Worm (Caenorhabditis elegans) whole organism, L4 larva: ENCODE results near the gene F32D8.7.
"Not testable (repeated sequence)": the region's sequence is repeated elsewhere in the genome, so short reads cannot be mapped to it uniquely, and the experiment has no call there.

Experiments used
- D1046.2 ChIP-seq: fragments of 200-800 bp; sonication (Bioruptor generic); IDR thresholded peaks from 2 replicates; pipeline ENCODE4 v1.3.6; 2022; ENCODE audit warnings: missing genetic modification characterization, missing compliant biosample characterization
- F10B5.3 ChIP-seq: sonication (generic microtip); optimal IDR thresholded peaks from 2 replicates; lab custom pipeline; 2016; ENCODE audit warnings: mild to moderate bottlenecking, missing genetic modification characterization, missing compliant biosample characterization
- F26F4.8 ChIP-seq: fragments of 200-800 bp; sonication (Bioruptor generic); conservative IDR thresholded peaks from 2 replicates; pipeline ENCODE4 v1.3.6; 2022; ENCODE audit warnings: missing genetic modification characterization, missing compliant biosample characterization
- F44E2.7 ChIP-seq: fragments of 200-800 bp; sonication (Bioruptor generic); IDR thresholded peaks from 2 replicates; pipeline ENCODE4 v2.1.2; 2022; ENCODE audit warnings: missing genetic modification characterization, missing compliant biosample characterization
- F49E8.2 ChIP-seq: sonication (generic microtip); optimal IDR thresholded peaks from 2 replicates; lab custom pipeline; 2016; ENCODE audit warnings: missing compliant biosample characterization, mild to moderate bottlenecking, missing genetic modification characterization, borderline replicate concordance
- T26A8.4 ChIP-seq: fragments of 200-800 bp; sonication (Bioruptor generic); IDR thresholded peaks from 2 replicates; pipeline ENCODE4 v1.3.6; 2022; ENCODE audit warnings: missing genetic modification characterization, missing compliant biosample characterization
- Y48G9A.11 ChIP-seq: fragments of 200-800 bp; sonication (Bioruptor generic); IDR thresholded peaks from 2 replicates; pipeline ENCODE4 v1.3.6; 2022; ENCODE audit warnings: missing genetic modification reagents, missing genetic modification characterization, missing compliant biosample characterization
- Y5F2A.4 ChIP-seq: fragments of 200-800 bp; sonication (Bioruptor generic); optimal IDR thresholded peaks from 2 replicates; lab custom pipeline; 2018; ENCODE audit warnings: mild to moderate bottlenecking, missing genetic modification characterization, missing compliant biosample characterization
- Y75B8A.6 ChIP-seq: fragments of 200-800 bp; sonication (Bioruptor generic); IDR thresholded peaks from 2 replicates; pipeline ENCODE4 v1.3.6; 2022; ENCODE audit warnings: missing genetic modification reagents, missing genetic modification characterization, missing compliant biosample characterization
- ZK546.5 ChIP-seq, 2 experiments: sonication (generic microtip); optimal IDR thresholded peaks; 2 replicates each; lab custom pipeline; 2017; ENCODE audit warnings: missing biosample characterization in 2 of 2, missing genetic modification characterization in 2 of 2
- aly-2 ChIP-seq: sonication (generic microtip); optimal IDR thresholded peaks from 2 replicates; lab custom pipeline; 2018; ENCODE audit warnings: missing biosample characterization, missing genetic modification characterization
- ceh-20 ChIP-seq: fragments of 200-800 bp; sonication (Bioruptor generic); IDR thresholded peaks from 2 replicates; pipeline ENCODE4 v1.3.6; 2022; ENCODE audit warnings: missing genetic modification reagents, missing genetic modification characterization, missing compliant biosample characterization
- ces-1 ChIP-seq: fragments of 150-350 bp; sonication (generic microtip); optimal IDR thresholded peaks from 4 replicates; lab custom pipeline; 2014; ENCODE audit warnings: missing biosample characterization, missing genetic modification reagents, missing genetic modification characterization
- daf-19 ChIP-seq: fragments of 200-800 bp; sonication (Bioruptor generic); conservative IDR thresholded peaks from 2 replicates; pipeline ENCODE4 v1.3.6; 2022; ENCODE audit warnings: missing genetic modification characterization, missing compliant biosample characterization
- dmd-6 ChIP-seq: fragments of 200-800 bp; sonication (Bioruptor generic); IDR thresholded peaks from 2 replicates; pipeline ENCODE4 v1.3.6; 2022; ENCODE audit warnings: missing genetic modification reagents, missing genetic modification characterization, missing compliant biosample characterization
- dmd-8 ChIP-seq: fragments of 200-800 bp; sonication (Bioruptor generic); IDR thresholded peaks from 2 replicates; pipeline ENCODE4 v1.3.6; 2022; ENCODE audit warnings: missing genetic modification characterization, missing compliant biosample characterization
- dmd-9 ChIP-seq: fragments of 200-800 bp; sonication (Bioruptor generic); IDR thresholded peaks from 2 replicates; pipeline ENCODE4 v1.3.6; 2022; ENCODE audit warnings: missing genetic modification reagents, missing genetic modification characterization, missing compliant biosample characterization
- egl-43 ChIP-seq: fragments of 200-800 bp; sonication (Bioruptor generic); IDR thresholded peaks from 2 replicates; pipeline ENCODE4 v1.3.6; 2022; ENCODE audit warnings: missing genetic modification reagents, missing genetic modification characterization, missing compliant biosample characterization
- fkh-10 ChIP-seq: fragments of 150-350 bp; optimal IDR thresholded peaks from 2 replicates; lab custom pipeline; 2014; ENCODE audit warnings: missing biosample characterization, missing genetic modification reagents, missing genetic modification characterization
- fos-1 ChIP-seq: fragments of 150-350 bp; optimal IDR thresholded peaks from 2 replicates; lab custom pipeline; 2014; ENCODE audit warnings: missing biosample characterization, missing genetic modification characterization
- hmg-1.1 ChIP-seq: fragments of 200-800 bp; sonication (Bioruptor generic); IDR thresholded peaks from 2 replicates; pipeline ENCODE4 v1.3.6; 2022; ENCODE audit warnings: missing genetic modification reagents, missing genetic modification characterization, missing compliant biosample characterization
- lim-7 ChIP-seq: fragments of 200-800 bp; sonication (Bioruptor generic); IDR thresholded peaks from 2 replicates; pipeline ENCODE4 v1.3.6; 2022; ENCODE audit warnings: missing genetic modification characterization, missing compliant biosample characterization
- lin-13 ChIP-seq: fragments of 150-350 bp; optimal IDR thresholded peaks from 2 replicates; lab custom pipeline; 2014; ENCODE audit warnings: missing biosample characterization, missing genetic modification reagents, missing genetic modification characterization
- lin-29 ChIP-seq: fragments of 200-800 bp; sonication (Bioruptor generic); IDR thresholded peaks from 2 replicates; pipeline ENCODE4 v1.3.6; 2022; ENCODE audit warnings: missing genetic modification reagents, missing genetic modification characterization, missing compliant biosample characterization
- lin-38 ChIP-seq: fragments of 200-800 bp; sonication (Bioruptor generic); IDR thresholded peaks from 2 replicates; pipeline ENCODE4 v1.3.6; 2022; ENCODE audit warnings: missing genetic modification reagents, missing genetic modification characterization, missing compliant biosample characterization
- lin-39 ChIP-seq: fragments of 150-350 bp; optimal IDR thresholded peaks from 2 replicates; lab custom pipeline; 2014; ENCODE audit warnings: missing biosample characterization, missing genetic modification reagents, missing genetic modification characterization
- lsy-2 ChIP-seq, 2 experiments: fragments of 150-350 bp in 1 of 2; sonication (generic microtip) in 1 of 2; optimal IDR thresholded peaks; 2 replicates each; lab custom pipeline; 2014 to 2017; ENCODE audit warnings: missing biosample characterization in 2 of 2, missing genetic modification characterization in 2 of 2
- mdt-29 ChIP-seq: fragments of 200-800 bp; sonication (Bioruptor generic); IDR thresholded peaks from 2 replicates; pipeline ENCODE4 v1.3.6; 2022; ENCODE audit warnings: missing genetic modification reagents, missing genetic modification characterization, missing compliant biosample characterization
- mep-1 ChIP-seq: fragments of 150-350 bp; sonication (generic microtip); optimal IDR thresholded peaks from 3 replicates; lab custom pipeline; 2014; ENCODE audit warnings: missing biosample characterization, missing genetic modification characterization
- mxl-2 ChIP-seq: fragments of 200-800 bp; sonication (Bioruptor generic); conservative IDR thresholded peaks from 2 replicates; pipeline ENCODE4 v1.3.6; 2022; ENCODE audit warnings: missing genetic modification reagents, missing genetic modification characterization, missing compliant biosample characterization
- mxl-3 ChIP-seq: fragments of 200-800 bp; sonication (Bioruptor generic); optimal IDR thresholded peaks from 2 replicates; lab custom pipeline; 2018; ENCODE audit warnings: mild to moderate bottlenecking, missing genetic modification characterization, missing compliant biosample characterization
- nhr-41 ChIP-seq: fragments of 200-800 bp; sonication (Bioruptor generic); IDR thresholded peaks from 2 replicates; pipeline ENCODE4 v1.3.6; 2022; ENCODE audit warnings: missing genetic modification reagents, missing genetic modification characterization, missing compliant biosample characterization
- nhr-48 ChIP-seq: sonication (generic microtip); optimal IDR thresholded peaks from 2 replicates; lab custom pipeline; 2016; ENCODE audit warnings: mild to moderate bottlenecking, missing genetic modification characterization, missing compliant biosample characterization
- pha-4 ChIP-seq, 2 experiments: fragments of 150-350 bp in 1 of 2; fragments of 200-800 bp in 1 of 2; sonication (Bioruptor generic) in 1 of 2; IDR thresholded peaks in 1 of 2; optimal IDR thresholded peaks in 1 of 2; 2 replicates each; pipeline versions ENCODE4 v1.3.6 to Lab custom; 2014 to 2022; ENCODE audit warnings: missing genetic modification characterization in 2 of 2, missing genetic modification reagents in 2 of 2, missing biosample characterization in 1 of 2, missing compliant biosample characterization in 1 of 2
- php-3 ChIP-seq: fragments of 200-800 bp; sonication (Bioruptor generic); IDR thresholded peaks from 2 replicates; pipeline ENCODE4 v1.3.6; 2022; ENCODE audit warnings: missing genetic modification reagents, missing genetic modification characterization, missing compliant biosample characterization
- rbr-2 ChIP-seq: sonication (generic microtip); optimal IDR thresholded peaks from 2 replicates; lab custom pipeline; 2016; ENCODE audit warnings: missing genotype, missing genetic modification characterization, missing compliant biosample characterization
- saeg-2 ChIP-seq: fragments of 200-800 bp; sonication (Bioruptor generic); IDR thresholded peaks from 2 replicates; pipeline ENCODE4 v1.3.6; 2022; ENCODE audit warnings: missing genetic modification reagents, missing genetic modification characterization, missing compliant biosample characterization
- set-16 ChIP-seq: fragments of 200-800 bp; sonication (Bioruptor generic); IDR thresholded peaks from 2 replicates; pipeline ENCODE4 v1.3.6; 2022; ENCODE audit warnings: missing genetic modification reagents, missing genetic modification characterization, missing compliant biosample characterization
- skn-1 ChIP-seq: fragments of 150-350 bp; optimal IDR thresholded peaks from 2 replicates; lab custom pipeline; 2014; ENCODE audit warnings: missing biosample characterization, missing genetic modification characterization
- spr-1 ChIP-seq: sonication (generic microtip); optimal IDR thresholded peaks from 2 replicates; lab custom pipeline; 2016; ENCODE audit warnings: mild to moderate bottlenecking, missing genetic modification characterization, missing compliant biosample characterization
- spr-3 ChIP-seq: fragments of 200-800 bp; sonication (Bioruptor generic); optimal IDR thresholded peaks from 2 replicates; lab custom pipeline; 2018; ENCODE audit warnings: mild to moderate bottlenecking, missing genetic modification characterization, missing compliant biosample characterization
- unc-130 ChIP-seq: sonication (generic microtip); optimal IDR thresholded peaks from 2 replicates; lab custom pipeline; 2016; ENCODE audit warnings: missing genetic modification reagents, missing genetic modification characterization, missing compliant biosample characterization
- unc-62 ChIP-seq, 3 experiments: fragments of 150-350 bp in 1 of 3; sonication (generic microtip); optimal IDR thresholded peaks in 2 of 3; peaks in 1 of 3; 1 replicate in 1 of 3; 2 replicates in 2 of 3; lab custom pipeline; 2014 to 2017; ENCODE audit warnings: missing biosample characterization in 3 of 3, missing genetic modification characterization in 3 of 3, missing genetic modification reagents in 3 of 3, missing genotype in 1 of 3
- ztf-7 ChIP-seq: fragments of 150-350 bp; optimal IDR thresholded peaks from 2 replicates; lab custom pipeline; 2014; ENCODE audit warnings: missing biosample characterization, missing genetic modification characterization

Gene F32D8.7

DNA sequence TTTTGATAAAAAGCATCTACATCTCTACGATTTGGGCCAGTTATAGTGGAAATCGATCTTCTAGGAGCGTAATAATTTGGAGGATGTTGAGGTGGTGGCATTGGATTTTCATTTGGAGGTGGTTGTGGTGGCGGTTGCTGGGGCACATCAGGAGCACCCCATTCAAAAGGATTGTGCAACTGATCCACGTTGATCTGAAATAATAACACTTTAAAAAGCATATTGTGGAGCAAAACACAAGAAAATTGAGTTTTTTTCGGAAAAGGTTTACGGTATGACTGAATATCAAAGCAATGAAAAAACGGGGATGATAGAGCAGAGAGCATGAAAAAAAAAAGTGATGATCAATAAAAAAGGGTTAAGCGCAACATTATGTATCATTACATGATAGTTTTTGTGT is 32.6 kb upstream of the F32D8.7 start, which contains the start of gene saeg-1:
Gene saeg-1 (minus strand): TSS at position 101 of the 400 bp plus-strand sequence.
- TF ChIP-seq ZK546.5 (tag; optimal IDR thresholded peaks at IDR 0.05; lab: Kevin White, UChicago) (no peak), mxl-2 (GFP tag; lab: Robert Waterston, UW) (no peak), fos-1 (tag; lab: Kevin White, UChicago) (no peak), spr-3 (GFP tag; lab: Kevin White, UChicago) (no peak), lin-38 (GFP tag; lab: Robert Waterston, UW) (no peak), mep-1 (tag; lab: Kevin White, UChicago) (no peak), rbr-2 (no peak), spr-1 (tag; lab: Kevin White, UChicago) (no peak), nhr-48 (no peak), egl-43 (GFP tag; lab: Robert Waterston, UW) (no peak), ces-1 (GFP tag; lab: Kevin White, UChicago) (no peak), F10B5.3 (tag; lab: Kevin White, UChicago) (no peak), F26F4.8 (no peak), lin-13 (GFP tag; lab: Kevin White, UChicago) (no peak), lin-29 (GFP tag; lab: Robert Waterston, UW) (no peak), unc-130 (GFP tag; lab: Kevin White, UChicago) (no peak), mxl-3 (GFP tag; lab: Kevin White, UChicago) (no peak), ztf-7 (tag; lab: Kevin White, UChicago) (no peak)

- peak; percentile 33; the same call in 1 of the 2 replicates for TF ChIP-seq mdt-29 (GFP tag; lab: Robert Waterston, UW)
- TF ChIP-seq Y48G9A.11 (GFP tag; lab: Robert Waterston, UW): 0 out of 2 replicates have a peak, but pooled peaks have one; percentile 53
- TF ChIP-seq egl-43 (GFP tag; lab: Robert Waterston, UW): peak; percentile 79
- peak; percentile 45; the same call in 1 of the 2 replicates for TF ChIP-seq D1046.2 (GFP tag; lab: Robert Waterston, UW)
- TF ChIP-seq lim-7 (GFP tag; lab: Robert Waterston, UW): peak; percentile 16; the same call in 1 of the 2 replicates
- peak; percentile 77 for TF ChIP-seq dmd-8 (GFP tag; lab: Robert Waterston, UW)
- 0 out of 2 replicates have a peak, but pooled peaks have one; percentile 56 for TF ChIP-seq F44E2.7 (GFP tag; lab: Robert Waterston, UW)
- 0 out of 2 replicates have a peak, but pooled peaks have one; percentile 27 for TF ChIP-seq nhr-41 (GFP tag; lab: Robert Waterston, UW)
- TF ChIP-seq dmd-6 (GFP tag; lab: Robert Waterston, UW): 0 out of 2 replicates have a peak, but pooled peaks have one; percentile 5
- TF ChIP-seq saeg-2 (GFP tag; lab: Robert Waterston, UW): peak; percentile 48; the same call in 1 of the 2 replicates
- TF ChIP-seq dmd-9 (GFP tag; lab: Robert Waterston, UW): 0 out of 2 replicates have a peak, but pooled peaks have one; percentile 41
- TF ChIP-seq set-16 (GFP tag; lab: Robert Waterston, UW): peak; percentile 49
- TF ChIP-seq ceh-20 (GFP tag; lab: Robert Waterston, UW): 0 out of 2 replicates have a peak, but pooled peaks have one; percentile 35
- TF ChIP-seq hmg-1.1 (GFP tag; lab: Robert Waterston, UW): peak; percentile 18; the same call in 1 of the 2 replicates
- TF ChIP-seq unc-62 (GFP tag; optimal IDR thresholded peaks at IDR 0.05 in 1 of 2; lab: Kevin White, UChicago): peak in 1 of 2 experiments; percentile 23
- not testable (repeated sequence) for TF ChIP-seq unc-62, pha-4 (tag; optimal IDR thresholded peaks at IDR 0.05; lab: Kevin White, UChicago)
- 0 out of 2 replicates have a peak, but pooled peaks have one; percentile 8 for TF ChIP-seq pha-4 (GFP tag; IDR thresholded peaks at IDR 0.05; lab: Robert Waterston, UW)
These were observed 31.9 kb upstream of the F32D8.7 start for ce11 chrV:10866340-10866739.

DNA sequence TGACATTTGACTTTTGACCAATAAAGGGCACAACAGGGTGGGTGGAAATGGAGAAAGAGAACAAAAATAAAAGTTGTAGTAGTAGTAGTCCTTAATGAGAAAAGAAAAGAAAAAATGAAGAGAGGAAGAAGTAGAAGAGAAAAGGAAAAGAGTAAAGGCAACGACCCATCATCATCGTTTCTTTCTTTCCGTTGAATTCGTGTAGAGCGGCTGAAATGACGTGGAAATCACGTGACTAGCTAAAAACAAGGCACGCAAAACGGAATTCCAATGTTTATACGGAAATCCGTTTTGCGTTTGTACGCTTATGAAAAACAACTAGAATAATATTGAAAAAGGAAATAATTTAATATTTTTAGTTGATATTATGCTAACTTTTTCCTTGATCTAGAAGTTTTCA is 30.6 kb upstream of the F32D8.7 start:
- TF ChIP-seq unc-130 (GFP tag; lab: Kevin White, UChicago) (no peak), fkh-10 (GFP tag; lab: Kevin White, UChicago) (peak; percentile 58), Y75B8A.6 (GFP tag; lab: Robert Waterston, UW) (no peak), skn-1 (tag; lab: Kevin White, UChicago) (no peak), Y5F2A.4 (GFP tag; lab: Kevin White, UChicago) (no peak), lsy-2 (tag; optimal IDR thresholded peaks at IDR 0.05; lab: Kevin White, UChicago) (peak in 1 of 2 experiments; percentile 35), F26F4.8 (no peak), spr-3 (GFP tag; lab: Kevin White, UChicago) (no peak), aly-2 (tag; lab: Kevin White, UChicago) (no peak), T26A8.4 (GFP tag; lab: Robert Waterston, UW) (no peak), unc-62 (GFP tag; optimal IDR thresholded peaks at IDR 0.05 in 1 of 2; lab: Kevin White, UChicago) (peak in 1 of 2 experiments; percentile 96), unc-62 (tag; optimal IDR thresholded peaks at IDR 0.05; lab: Kevin White, UChicago) (no peak), pha-4 (GFP tag; IDR thresholded peaks at IDR 0.05; lab: Robert Waterston, UW) (0 out of 2 replicates have a peak, but pooled peaks have one; percentile 30), pha-4 (tag; optimal IDR thresholded peaks at IDR 0.05; lab: Kevin White, UChicago) (no peak), php-3 (no peak), lin-39 (tag; lab: Kevin White, UChicago) (no peak), saeg-2 (GFP tag; lab: Robert Waterston, UW) (no peak), daf-19 (no peak), dmd-6 (GFP tag; lab: Robert Waterston, UW) (peak; percentile 42; the same call in 1 of the 2 replicates), hmg-1.1 (GFP tag; lab: Robert Waterston, UW) (0 out of 2 replicates have a peak, but pooled peaks have one; percentile 20), F49E8.2 (tag; lab: Kevin White, UChicago) (no peak)
